Fruit fly (Drosophila melanogaster) Kc167 (cell line): ENCODE measurements around the gene La.

Source experiments
- Myc ChIP-seq: fragments of >200 bp; optimal IDR thresholded peaks from 2 replicates; lab custom pipeline; 2017; ENCODE audit warnings: missing external identifiers
- Sin3A ChIP-seq: fragments of >200 bp; optimal IDR thresholded peaks from 2 replicates; lab custom pipeline; 2018; ENCODE audit warnings: missing external identifiers
- h ChIP-seq: fragments of >200 bp; optimal IDR thresholded peaks from 3 replicates; lab custom pipeline; 2018; ENCODE audit warnings: missing external identifiers
- insv ChIP-seq: fragments of >200 bp; optimal IDR thresholded peaks from 3 replicates; lab custom pipeline; 2018; ENCODE audit warnings: missing external identifiers
- psq ChIP-seq: fragments of >200 bp; optimal IDR thresholded peaks from 2 replicates; lab custom pipeline; 2017; ENCODE audit warnings: missing external identifiers
- ttk ChIP-seq: sonication (Bioruptor generic); optimal IDR thresholded peaks from 2 replicates; lab custom pipeline; 2017; ENCODE audit warnings: missing external identifiers

The La gene

DNA sequence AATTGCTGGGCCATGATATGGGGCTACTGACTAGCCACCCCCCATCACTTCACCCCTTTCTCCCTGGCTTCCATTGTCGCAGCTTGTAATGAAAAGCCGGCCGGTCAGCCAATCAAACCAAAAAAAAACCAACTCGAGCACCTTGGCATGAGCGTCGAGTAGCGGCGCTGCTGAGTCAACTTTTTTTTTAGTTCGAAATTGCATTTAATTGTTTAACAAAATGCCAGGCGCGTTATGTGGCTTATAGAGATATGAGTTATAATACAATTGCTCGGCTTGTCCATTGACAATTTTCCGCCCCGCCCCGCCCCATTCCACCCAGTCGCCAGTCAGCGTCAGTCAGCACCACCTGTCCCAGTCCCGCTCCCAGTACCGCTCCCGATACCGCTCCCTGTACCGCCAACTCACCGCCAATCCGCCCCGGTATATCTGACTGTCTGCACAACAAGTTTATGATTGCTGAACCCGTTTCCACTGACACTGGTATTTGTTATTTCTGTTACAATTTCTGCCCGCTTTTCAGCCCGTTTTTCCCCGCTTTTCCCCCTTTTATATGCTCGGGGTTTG, 28.5 kb downstream of the La start:
- TF ChIP-seq insv (lab: Kevin White, UChicago), result no peak
- no peak for TF ChIP-seq Myc (lab: Kevin White, UChicago)
- TF ChIP-seq Sin3A (lab: Kevin White, UChicago), result no peak
- TF ChIP-seq ttk (lab: Kevin White, UChicago), result no peak
- no peak for TF ChIP-seq psq (lab: Kevin White, UChicago)
- no peak for TF ChIP-seq h

DNA sequence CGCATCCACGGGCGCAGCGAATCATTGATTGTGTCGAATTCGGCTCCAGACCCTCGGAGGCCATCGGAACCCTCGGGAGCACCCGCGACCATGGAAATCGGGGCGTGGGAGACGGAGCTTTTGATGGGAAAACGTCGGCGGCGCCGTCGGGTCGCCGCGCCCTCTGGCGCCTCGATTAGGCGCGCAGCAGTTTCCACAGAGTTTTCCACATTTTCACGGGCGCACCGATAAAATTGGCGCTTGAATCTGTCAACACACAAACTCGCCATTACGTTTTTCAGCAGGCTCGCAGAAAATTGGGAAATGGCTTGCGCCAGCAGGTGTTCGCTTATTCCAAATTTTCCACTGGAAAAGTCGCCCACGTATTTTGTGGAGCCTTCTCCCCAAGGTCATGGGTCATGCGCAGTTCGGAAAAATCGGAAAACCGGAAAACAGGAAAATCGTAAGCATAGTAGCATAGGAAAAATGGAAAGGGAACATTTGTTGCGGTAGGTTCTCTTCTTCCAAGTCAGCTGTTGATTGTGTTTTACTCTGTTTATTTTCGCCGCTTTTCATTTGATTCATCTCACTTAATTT, 35.0 kb downstream of the La start:
- TF ChIP-seq h, result no peak
- TF ChIP-seq psq (lab: Kevin White, UChicago), result no peak
- no peak for TF ChIP-seq ttk (lab: Kevin White, UChicago)
- no peak for TF ChIP-seq insv (lab: Kevin White, UChicago)
- TF ChIP-seq Myc (lab: Kevin White, UChicago), result no peak
- TF ChIP-seq Sin3A (lab: Kevin White, UChicago), result no peak

DNA sequence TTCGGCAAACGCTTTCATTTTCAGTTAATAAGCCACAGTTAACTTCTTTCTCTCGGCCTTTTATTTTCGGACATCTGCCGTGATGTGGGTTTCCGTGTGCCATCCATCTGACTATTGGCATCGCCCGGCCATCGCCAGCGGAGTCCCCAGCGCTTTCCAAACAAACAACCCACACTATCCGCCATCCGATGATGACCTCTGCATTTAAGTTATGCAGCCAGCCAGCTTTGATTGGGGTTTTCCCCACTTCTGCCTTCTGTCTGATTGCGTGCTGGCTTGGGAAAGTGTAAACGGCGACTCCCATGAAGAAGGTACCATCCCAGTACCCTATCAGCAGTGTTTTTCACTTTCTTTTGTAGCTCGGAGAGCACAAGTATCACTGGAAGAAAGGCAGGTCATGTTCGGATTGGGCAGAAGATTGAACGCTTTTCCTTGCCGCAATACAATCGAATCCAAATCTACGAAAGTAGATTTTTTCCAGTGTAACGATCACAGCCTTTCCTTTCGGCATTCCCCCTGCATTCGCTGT, 36.6 kb downstream of the La start:
- TF ChIP-seq Myc (lab: Kevin White, UChicago), result no peak
- TF ChIP-seq psq (lab: Kevin White, UChicago), result no peak
- no peak for TF ChIP-seq Sin3A (lab: Kevin White, UChicago)
- no peak for TF ChIP-seq h
- TF ChIP-seq insv (lab: Kevin White, UChicago), result no peak
- TF ChIP-seq ttk (lab: Kevin White, UChicago), result no peak

DNA sequence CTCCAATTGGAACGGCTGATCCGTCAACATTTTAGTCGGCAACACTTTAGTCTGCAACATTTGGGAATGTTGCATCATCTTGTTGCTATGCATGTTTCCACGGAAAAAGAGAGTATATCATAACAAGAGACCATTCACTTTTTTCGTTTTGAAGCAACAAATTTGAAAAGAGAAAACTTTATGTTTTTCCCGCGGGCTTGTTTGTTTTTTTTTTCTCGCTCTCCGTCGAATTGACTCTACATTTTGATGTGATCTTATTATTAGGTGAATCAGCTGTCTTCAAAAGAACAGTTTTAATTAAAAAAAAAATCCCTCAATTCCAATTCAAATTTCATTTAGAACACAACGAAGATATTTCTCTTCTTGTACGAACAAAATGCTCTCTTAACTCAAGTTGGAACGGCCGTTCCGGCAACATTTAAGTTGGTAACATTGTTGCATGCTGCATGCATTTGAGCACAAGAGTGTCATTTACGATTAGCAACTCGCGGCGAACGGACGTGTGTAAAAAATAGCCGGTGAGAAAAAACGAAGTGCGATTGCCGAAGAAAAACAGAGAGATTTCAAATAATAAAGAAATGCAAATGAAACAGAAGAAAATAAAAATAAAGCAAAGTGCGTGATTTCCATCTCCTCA, 38.9 kb downstream of the La start, which contains the start of gene spir:
TSS of gene spir (plus strand) at position 469 of the 637 bp plus-strand sequence.
- TF ChIP-seq h (no peak), insv (lab: Kevin White, UChicago) (no peak), psq (lab: Kevin White, UChicago) (no peak), Sin3A (lab: Kevin White, UChicago) (no peak), Myc (lab: Kevin White, UChicago) (no peak), ttk (lab: Kevin White, UChicago) (no peak)
